Worm (Caenorhabditis elegans): ENCODE data around the gene F19B6.1.
A peak's percentile ranks its signal among the peaks of the same experiment; 100 is the strongest.

Gene F19B6.1

ce11 chrIV:12366571-12366970 is 30.7 kb upstream of the F19B6.1 start:
- TF ChIP-seq nhr-10 (tag; optimal IDR thresholded peaks at IDR 0.05): no peak
- TF ChIP-seq F37D6.2 (tag; optimal IDR thresholded peaks at IDR 0.05): no peak
- TF ChIP-seq hlh-11 (tag; optimal IDR thresholded peaks at IDR 0.05): peak; percentile 46
- TF ChIP-seq dmd-8 (GFP tag; IDR thresholded peaks at IDR 0.05): no peak
- peak; percentile 13 for TF ChIP-seq nhr-48 (tag; optimal IDR thresholded peaks at IDR 0.05)
- peak; percentile 65 for TF ChIP-seq mxl-3 (GFP tag; optimal IDR thresholded peaks at IDR 0.05)
- TF ChIP-seq T26A8.4 (GFP tag; IDR thresholded peaks at IDR 0.05): peak; percentile 15
- no peak for TF ChIP-seq ceh-28 (tag; optimal IDR thresholded peaks at IDR 0.05)

DNA sequence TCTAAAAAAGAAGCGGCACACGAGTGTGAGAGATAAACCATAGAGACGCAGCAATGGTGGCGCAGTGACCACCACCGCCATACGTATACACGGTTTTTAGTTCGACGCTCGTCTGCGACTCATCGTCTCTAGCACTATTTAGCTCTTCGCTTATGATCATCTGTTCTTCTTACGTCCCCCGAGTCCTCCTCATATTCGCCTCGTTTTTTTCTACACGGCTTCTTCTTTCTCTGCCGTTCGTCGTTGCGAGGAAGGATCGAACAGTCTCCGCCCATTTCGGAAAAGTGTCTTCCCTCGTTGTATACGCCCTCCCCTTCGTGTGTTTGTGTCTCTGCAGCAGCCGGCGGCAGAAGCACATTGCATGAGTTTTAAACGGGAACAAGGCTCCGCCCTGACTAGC is 29.1 kb upstream of the F19B6.1 start:
- TF ChIP-seq aly-2 (tag; optimal IDR thresholded peaks at IDR 0.05): no peak
- TF ChIP-seq lin-38 (GFP tag; IDR thresholded peaks at IDR 0.05): no peak
- no peak for TF ChIP-seq unc-39 (tag; optimal IDR thresholded peaks at IDR 0.05)
- TF ChIP-seq arid-1 (GFP tag; conservative IDR thresholded peaks at IDR 0.05): no peak
- TF ChIP-seq cey-2 (tag; optimal IDR thresholded peaks at IDR 0.05; ENCODE audit: borderline replicate concordance, insufficient read depth): no peak
- TF ChIP-seq set-16 (GFP tag; IDR thresholded peaks at IDR 0.05): peak; percentile 26; the same call in 1 of the 2 replicates
- TF ChIP-seq mxl-2 (GFP tag; conservative IDR thresholded peaks at IDR 0.05): no peak
- no peak for TF ChIP-seq zag-1 (tag; optimal IDR thresholded peaks at IDR 0.05)
- peak; percentile 26 for TF ChIP-seq mxl-3 (GFP tag; optimal IDR thresholded peaks at IDR 0.05)
- TF ChIP-seq nhr-41 (GFP tag; IDR thresholded peaks at IDR 0.05): no peak
- TF ChIP-seq F26F4.8 (GFP tag; conservative IDR thresholded peaks at IDR 0.05): no peak
- no peak for TF ChIP-seq pha-4 (GFP tag; IDR thresholded peaks at IDR 0.05)
- TF ChIP-seq pha-4 (tag; optimal IDR thresholded peaks at IDR 0.05): no peak
- no peak for TF ChIP-seq lin-15B (tag; optimal IDR thresholded peaks at IDR 0.05)
- TF ChIP-seq ceh-62 (tag; optimal IDR thresholded peaks at IDR 0.05): no peak
- no peak for TF ChIP-seq lin-39 (tag; optimal IDR thresholded peaks at IDR 0.05)
- no peak for TF ChIP-seq nhr-77 (tag; optimal IDR thresholded peaks at IDR 0.05)
- TF ChIP-seq ceh-32 (tag; optimal IDR thresholded peaks at IDR 0.05; ENCODE audit: poor library complexity): no peak
- TF ChIP-seq madf-5 (GFP tag; IDR thresholded peaks at IDR 0.05): no peak
- peak; percentile 19 for TF ChIP-seq mep-1 (tag; optimal IDR thresholded peaks at IDR 0.05)
- TF ChIP-seq F44E2.7 (GFP tag; IDR thresholded peaks at IDR 0.05): no peak
- no peak for TF ChIP-seq lin-1 (GFP tag; IDR thresholded peaks at IDR 0.05)
- peak; percentile 8 for TF ChIP-seq dpl-1 (GFP tag; optimal IDR thresholded peaks at IDR 0.05)
- no peak for TF ChIP-seq nhr-76 (tag; optimal IDR thresholded peaks at IDR 0.05)
- no peak for TF ChIP-seq dmd-9 (GFP tag; IDR thresholded peaks at IDR 0.05)
- no peak for TF ChIP-seq jun-1 (tag; optimal IDR thresholded peaks at IDR 0.05)
- TF ChIP-seq pqm-1 (tag; optimal IDR thresholded peaks at IDR 0.05): no peak
- no peak for TF ChIP-seq nhr-25 (tag; optimal IDR thresholded peaks at IDR 0.05; ENCODE audit: borderline replicate concordance, insufficient read depth)
- TF ChIP-seq attf-4 (tag; optimal IDR thresholded peaks at IDR 0.05): no peak
- no peak for TF ChIP-seq zfp-2 (tag; optimal IDR thresholded peaks at IDR 0.05)
- no peak for TF ChIP-seq Y5F2A.4 (GFP tag; optimal IDR thresholded peaks at IDR 0.05)
- no peak for TF ChIP-seq ceh-82 (tag; optimal IDR thresholded peaks at IDR 0.05)
- no peak for TF ChIP-seq ZK337.2 (GFP tag; IDR thresholded peaks at IDR 0.05)
- TF ChIP-seq zip-2 (tag; optimal IDR thresholded peaks at IDR 0.05): no peak
- TF ChIP-seq skn-1 (tag; optimal IDR thresholded peaks at IDR 0.05): no peak
- no peak for TF ChIP-seq nhr-11 (tag; optimal IDR thresholded peaks at IDR 0.05)
- no peak for TF ChIP-seq spr-3 (GFP tag; optimal IDR thresholded peaks at IDR 0.05)
- TF ChIP-seq dmd-8 (GFP tag; IDR thresholded peaks at IDR 0.05): no peak
- TF ChIP-seq F10B5.3 (tag; optimal IDR thresholded peaks at IDR 0.05): no peak
- no peak for TF ChIP-seq daf-8 (GFP tag; IDR thresholded peaks at IDR 0.05)
- TF ChIP-seq daf-16 (GFP tag; optimal IDR thresholded peaks at IDR 0.05): no peak
- TF ChIP-seq daf-16 (tag; optimal IDR thresholded peaks at IDR 0.05): peak; percentile 18
- TF ChIP-seq hif-1 (tag; optimal IDR thresholded peaks at IDR 0.05): peak in 1 of 2 experiments; percentile 18
- TF ChIP-seq aha-1 (tag): peak; percentile 65
- TF ChIP-seq nhr-42 (GFP tag; IDR thresholded peaks at IDR 0.05): no peak
- 0 out of 2 replicates have a peak, but pooled peaks have one; percentile 10 for TF ChIP-seq egl-43 (GFP tag; IDR thresholded peaks at IDR 0.05)

Measured in whole organism, L4 larva.